Fruit fly (Drosophila melanogaster): Measurements from ENCODE around the gene CG2698.
A peak's percentile ranks its signal among the peaks of the same experiment; 100 is the strongest.

CG2698 gene

DNA sequence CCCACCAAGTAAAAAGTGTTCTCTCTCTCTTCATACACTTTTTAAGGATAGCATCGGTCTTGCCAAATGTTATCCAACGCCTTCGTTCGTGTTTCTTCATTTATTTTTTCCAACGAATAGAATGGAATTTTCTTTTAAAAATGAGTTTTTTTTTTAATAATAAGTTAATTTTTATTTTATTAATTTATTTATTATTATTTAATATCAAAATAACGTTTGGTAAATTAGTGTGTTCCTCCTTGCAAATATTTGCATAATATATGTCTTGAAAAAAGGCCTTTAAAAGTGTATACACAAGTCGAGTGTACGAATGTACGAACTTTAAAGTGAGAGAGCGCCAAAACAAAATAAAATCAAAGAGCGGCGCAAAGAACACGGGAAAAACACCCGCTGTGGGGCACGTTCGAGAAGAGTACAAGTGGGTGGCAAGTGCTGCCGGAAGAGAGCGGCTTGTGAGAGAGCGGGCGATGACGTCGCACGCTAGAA, 25.9 kb downstream of the CG2698 start (continued):
- TF ChIP-seq CG6765 (GFP tag; optimal IDR thresholded peaks at IDR 0.05), result peak; percentile 68
- TF ChIP-seq bab2 (GFP tag; optimal IDR thresholded peaks at IDR 0.05), result peak; percentile 6
- no peak for TF ChIP-seq CG18764 (GFP tag; optimal IDR thresholded peaks at IDR 0.05)
- TF ChIP-seq zfh2 (GFP tag; optimal IDR thresholded peaks at IDR 0.05), result peak; percentile 30
- TF ChIP-seq sc (optimal IDR thresholded peaks at IDR 0.05), result no peak
- peak; percentile 86 for TF ChIP-seq sc (GFP tag; optimal IDR thresholded peaks at IDR 0.05)
- peak; percentile 92 for TF ChIP-seq Oli (tag; optimal IDR thresholded peaks at IDR 0.05)
- TF ChIP-seq schlank (tag; optimal IDR thresholded peaks at IDR 0.05), result peak; percentile 48
- TF ChIP-seq CG32532 (GFP tag; IDR thresholded peaks at IDR 0.05), result peak; percentile 69
- TF ChIP-seq klu (GFP tag; IDR thresholded peaks at IDR 0.05), result peak; percentile 15; the same call in 1 of the 2 replicates
- TF ChIP-seq Adf1 (GFP tag; IDR thresholded peaks at IDR 0.05), result peak; percentile 26; the same call in 1 of the 2 replicates
- TF ChIP-seq dimm (GFP tag; IDR thresholded peaks at IDR 0.05), result no peak; the same call in 1 of the 2 replicates
- no peak for TF ChIP-seq nerfin-2 (GFP tag; IDR thresholded peaks at IDR 0.05; ENCODE audit: partially characterized antibody)
- TF ChIP-seq Mrtf (GFP tag; IDR thresholded peaks at IDR 0.05), result 0 out of 3 replicates have a peak, but pooled peaks have one; percentile 54
- peak; percentile 64 for TF ChIP-seq CG4328 (GFP tag; optimal IDR thresholded peaks at IDR 0.05)
- no peak for TF ChIP-seq Doc2 (GFP tag; IDR thresholded peaks at IDR 0.05)
- TF ChIP-seq bigmax (GFP tag; optimal IDR thresholded peaks at IDR 0.05), result no peak
- TF ChIP-seq CG17912 (GFP tag; optimal IDR thresholded peaks at IDR 0.05), result peak; percentile 35
- TF ChIP-seq CHES-1-like (GFP tag; optimal IDR thresholded peaks at IDR 0.05), result no peak
- TF ChIP-seq ap (GFP tag; IDR thresholded peaks at IDR 0.05), result peak; percentile 56
- no peak for TF ChIP-seq Kr (GFP tag; optimal IDR thresholded peaks at IDR 0.05)
- no peak for TF ChIP-seq Bgb (GFP tag; IDR thresholded peaks at IDR 0.05; ENCODE audit: partially characterized antibody)
- no peak for TF ChIP-seq mld (GFP tag; IDR thresholded peaks at IDR 0.05; ENCODE audit: partially characterized antibody)
- TF ChIP-seq CG7357 (GFP tag; IDR thresholded peaks at IDR 0.05), result no peak
- TF ChIP-seq mam (GFP tag; optimal IDR thresholded peaks at IDR 0.05), result peak; percentile 27
- no peak for TF ChIP-seq CG4820 (GFP tag; optimal IDR thresholded peaks at IDR 0.05)
- peak; percentile 91 for TF ChIP-seq Hr3 (GFP tag; optimal IDR thresholded peaks at IDR 0.05)
- TF ChIP-seq CG4404 (GFP tag; IDR thresholded peaks at IDR 0.05), result peak; percentile 36; the same call in 1 of the 2 replicates
- peak; percentile 26; the same call in 1 of the 2 replicates for TF ChIP-seq sim (GFP tag; IDR thresholded peaks at IDR 0.05)
- TF ChIP-seq fd64A (GFP tag; optimal IDR thresholded peaks at IDR 0.05), result no peak
- TF ChIP-seq sob (GFP tag; IDR thresholded peaks at IDR 0.05), result peak; percentile 70
- no peak for TF ChIP-seq en (GFP tag; optimal IDR thresholded peaks at IDR 0.05)
- TF ChIP-seq Dip3 (GFP tag; optimal IDR thresholded peaks at IDR 0.05), result peak; percentile 3
- TF ChIP-seq Rx (GFP tag; IDR thresholded peaks at IDR 0.05), result no peak
- peak; percentile 47 for TF ChIP-seq HmgZ (tag; optimal IDR thresholded peaks at IDR 0.05)
- peak; percentile 90 for TF ChIP-seq CG2712 (tag; optimal IDR thresholded peaks at IDR 0.05)
- TF ChIP-seq CG10431 (GFP tag; optimal IDR thresholded peaks at IDR 0.05), result peak; percentile 85
- TF ChIP-seq CG11398 (GFP tag; optimal IDR thresholded peaks at IDR 0.05), result no peak
- peak; percentile 63 for TF ChIP-seq CG14441 (GFP tag; IDR thresholded peaks at IDR 0.05)
- TF ChIP-seq CG10209 (GFP tag; optimal IDR thresholded peaks at IDR 0.05), result peak; percentile 92
- TF ChIP-seq Abd-B (GFP tag; optimal IDR thresholded peaks at IDR 0.05), result peak; percentile 74
- TF ChIP-seq CG14667 (GFP tag; IDR thresholded peaks at IDR 0.05), result peak; percentile 61
- TF ChIP-seq Sry-β (GFP tag; optimal IDR thresholded peaks at IDR 0.05), result no peak
- TF ChIP-seq CG6175 (GFP tag; IDR thresholded peaks at IDR 0.05), result no peak; the same call in 2 of the 3 replicates
- peak; percentile 2; the same call in 1 of the 4 replicates for TF ChIP-seq Gug (GFP tag; IDR thresholded peaks at IDR 0.05)
- peak; percentile 71 for TF ChIP-seq vvl (GFP tag; IDR thresholded peaks at IDR 0.05)
- TF ChIP-seq CG31441 (GFP tag; IDR thresholded peaks at IDR 0.05), result peak; percentile 88
- TF ChIP-seq Fer3 (tag; optimal IDR thresholded peaks at IDR 0.05), result peak; percentile 81
- no peak for TF ChIP-seq CG4707 (GFP tag; optimal IDR thresholded peaks at IDR 0.05)
- peak; percentile 25 for TF ChIP-seq Atf3 (GFP tag; optimal IDR thresholded peaks at IDR 0.05)
- peak; percentile 70 for TF ChIP-seq HLH3B (GFP tag; IDR thresholded peaks at IDR 0.05)
- TF ChIP-seq slou (GFP tag; optimal IDR thresholded peaks at IDR 0.05), result peak; percentile 29

All from whole organism, embryonic.